Worm (Caenorhabditis elegans) whole organism, L4 larva: ENCODE data around the gene F19C7.8.
A peak's percentile ranks its signal among the peaks of the same experiment; 100 is the strongest.

Experiments
- D1046.2 ChIP-seq: fragments of 200-800 bp; sonication (Bioruptor generic); IDR thresholded peaks from 2 replicates; pipeline ENCODE4 v1.3.6; 2022; ENCODE audit warnings: missing genetic modification characterization, missing compliant biosample characterization
- F10B5.3 ChIP-seq: sonication (generic microtip); optimal IDR thresholded peaks from 2 replicates; lab custom pipeline; 2016; ENCODE audit warnings: mild to moderate bottlenecking, missing genetic modification characterization, missing compliant biosample characterization
- F37D6.2 ChIP-seq: sonication (generic microtip); optimal IDR thresholded peaks from 2 replicates; lab custom pipeline; 2016; ENCODE audit warnings: mild to moderate bottlenecking, missing genetic modification characterization, missing compliant biosample characterization
- F44E2.7 ChIP-seq: fragments of 200-800 bp; sonication (Bioruptor generic); IDR thresholded peaks from 2 replicates; pipeline ENCODE4 v2.1.2; 2022; ENCODE audit warnings: missing genetic modification characterization, missing compliant biosample characterization
- R02D3.7 ChIP-seq: fragments of 150-350 bp; sonication (generic microtip); optimal IDR thresholded peaks from 3 replicates; lab custom pipeline; 2014; ENCODE audit warnings: missing biosample characterization, missing genetic modification characterization
- T20F7.1 ChIP-seq: fragments of 200-800 bp; sonication (Bioruptor generic); optimal IDR thresholded peaks from 2 replicates; lab custom pipeline; 2018; ENCODE audit warnings: mild to moderate bottlenecking, missing genetic modification characterization, missing compliant biosample characterization
- Y5F2A.4 ChIP-seq: fragments of 200-800 bp; sonication (Bioruptor generic); optimal IDR thresholded peaks from 2 replicates; lab custom pipeline; 2018; ENCODE audit warnings: mild to moderate bottlenecking, missing genetic modification characterization, missing compliant biosample characterization
- Y75B8A.6 ChIP-seq: fragments of 200-800 bp; sonication (Bioruptor generic); IDR thresholded peaks from 2 replicates; pipeline ENCODE4 v1.3.6; 2022; ENCODE audit warnings: missing genetic modification reagents, missing genetic modification characterization, missing compliant biosample characterization
- arid-1 ChIP-seq: fragments of 200-800 bp; sonication (Bioruptor generic); conservative IDR thresholded peaks from 2 replicates; pipeline ENCODE4 v1.3.6; 2022; ENCODE audit warnings: missing genetic modification reagents, missing genetic modification characterization, missing compliant biosample characterization
- ceh-20 ChIP-seq: fragments of 200-800 bp; sonication (Bioruptor generic); IDR thresholded peaks from 2 replicates; pipeline ENCODE4 v1.3.6; 2022; ENCODE audit warnings: missing genetic modification reagents, missing genetic modification characterization, missing compliant biosample characterization
- ceh-82 ChIP-seq: sonication (generic microtip); optimal IDR thresholded peaks from 2 replicates; lab custom pipeline; 2017; ENCODE audit warnings: missing biosample characterization, missing genetic modification characterization
- ctbp-1 ChIP-seq: fragments of 200-800 bp; sonication (Bioruptor generic); IDR thresholded peaks from 2 replicates; pipeline ENCODE4 v1.3.6; 2022; ENCODE audit warnings: missing genetic modification reagents, missing genetic modification characterization, missing compliant biosample characterization
- daf-12 ChIP-seq: fragments of 150-350 bp; optimal IDR thresholded peaks from 2 replicates; lab custom pipeline; 2014; ENCODE audit warnings: missing biosample characterization, missing genetic modification reagents, missing genetic modification characterization
- daf-8 ChIP-seq: fragments of 200-800 bp; sonication (Bioruptor generic); IDR thresholded peaks from 2 replicates; pipeline ENCODE4 v1.3.6; 2022; ENCODE audit warnings: missing genetic modification characterization, missing compliant biosample characterization
- duxl-1 ChIP-seq: sonication (generic microtip); optimal IDR thresholded peaks from 2 replicates; lab custom pipeline; 2016; ENCODE audit warnings: mild to moderate bottlenecking, missing genetic modification characterization, moderate library complexity, missing compliant biosample characterization; ENCODE audit not compliant: poor library complexity
- egl-27 ChIP-seq: sonication (generic microtip); optimal IDR thresholded peaks from 3 replicates; lab custom pipeline; 2017; ENCODE audit warnings: missing biosample characterization, missing genetic modification reagents, missing genetic modification characterization
- egl-43 ChIP-seq: fragments of 200-800 bp; sonication (Bioruptor generic); IDR thresholded peaks from 2 replicates; pipeline ENCODE4 v1.3.6; 2022; ENCODE audit warnings: missing genetic modification reagents, missing genetic modification characterization, missing compliant biosample characterization
- fos-1 ChIP-seq: fragments of 150-350 bp; optimal IDR thresholded peaks from 2 replicates; lab custom pipeline; 2014; ENCODE audit warnings: missing biosample characterization, missing genetic modification characterization
- hlh-11 ChIP-seq: fragments of 200-800 bp; sonication (Bioruptor generic); optimal IDR thresholded peaks from 2 replicates; lab custom pipeline; 2018; ENCODE audit warnings: mild to moderate bottlenecking, missing genetic modification characterization, missing compliant biosample characterization
- jun-1 ChIP-seq: fragments of 150-350 bp; optimal IDR thresholded peaks from 2 replicates; lab custom pipeline; 2014; ENCODE audit warnings: missing biosample characterization, missing genetic modification reagents, missing genetic modification characterization
- lin-15B ChIP-seq: fragments of 150-350 bp; sonication (generic microtip); optimal IDR thresholded peaks from 3 replicates; lab custom pipeline; 2014; ENCODE audit warnings: missing biosample characterization, missing genetic modification characterization
- lin-29 ChIP-seq: fragments of 200-800 bp; sonication (Bioruptor generic); IDR thresholded peaks from 2 replicates; pipeline ENCODE4 v1.3.6; 2022; ENCODE audit warnings: missing genetic modification reagents, missing genetic modification characterization, missing compliant biosample characterization
- lin-38 ChIP-seq: fragments of 200-800 bp; sonication (Bioruptor generic); IDR thresholded peaks from 2 replicates; pipeline ENCODE4 v1.3.6; 2022; ENCODE audit warnings: missing genetic modification reagents, missing genetic modification characterization, missing compliant biosample characterization
- madf-5 ChIP-seq, 2 experiments: fragments of 200-800 bp; sonication (Bioruptor generic); IDR thresholded peaks; 2 replicates each; pipeline ENCODE4 v1.3.6; 2022; ENCODE audit warnings: missing compliant biosample characterization in 2 of 2, missing genetic modification characterization in 2 of 2
- mdl-1 ChIP-seq, 2 experiments: fragments of 150-350 bp in 1 of 2; sonication (generic microtip) in 1 of 2; optimal IDR thresholded peaks; 2 replicates each; lab custom pipeline; 2014 to 2017; ENCODE audit warnings: missing biosample characterization in 2 of 2, missing genetic modification characterization in 2 of 2
- mxl-2 ChIP-seq: fragments of 200-800 bp; sonication (Bioruptor generic); conservative IDR thresholded peaks from 2 replicates; pipeline ENCODE4 v1.3.6; 2022; ENCODE audit warnings: missing genetic modification reagents, missing genetic modification characterization, missing compliant biosample characterization
- mxl-3 ChIP-seq: fragments of 200-800 bp; sonication (Bioruptor generic); optimal IDR thresholded peaks from 2 replicates; lab custom pipeline; 2018; ENCODE audit warnings: mild to moderate bottlenecking, missing genetic modification characterization, missing compliant biosample characterization
- nhr-10 ChIP-seq: fragments of 150-350 bp; optimal IDR thresholded peaks from 2 replicates; lab custom pipeline; 2014; ENCODE audit warnings: missing biosample characterization, missing genetic modification characterization
- nhr-41 ChIP-seq: fragments of 200-800 bp; sonication (Bioruptor generic); IDR thresholded peaks from 2 replicates; pipeline ENCODE4 v1.3.6; 2022; ENCODE audit warnings: missing genetic modification reagents, missing genetic modification characterization, missing compliant biosample characterization
- nhr-6 ChIP-seq: fragments of 150-350 bp; optimal IDR thresholded peaks from 2 replicates; lab custom pipeline; 2014; ENCODE audit warnings: missing biosample characterization, missing genetic modification characterization
- php-3 ChIP-seq: fragments of 200-800 bp; sonication (Bioruptor generic); IDR thresholded peaks from 2 replicates; pipeline ENCODE4 v1.3.6; 2022; ENCODE audit warnings: missing genetic modification reagents, missing genetic modification characterization, missing compliant biosample characterization
- saeg-2 ChIP-seq: fragments of 200-800 bp; sonication (Bioruptor generic); IDR thresholded peaks from 2 replicates; pipeline ENCODE4 v1.3.6; 2022; ENCODE audit warnings: missing genetic modification reagents, missing genetic modification characterization, missing compliant biosample characterization
- set-16 ChIP-seq: fragments of 200-800 bp; sonication (Bioruptor generic); IDR thresholded peaks from 2 replicates; pipeline ENCODE4 v1.3.6; 2022; ENCODE audit warnings: missing genetic modification reagents, missing genetic modification characterization, missing compliant biosample characterization
- skn-1 ChIP-seq: fragments of 150-350 bp; optimal IDR thresholded peaks from 2 replicates; lab custom pipeline; 2014; ENCODE audit warnings: missing biosample characterization, missing genetic modification characterization
- snpc-1.2 ChIP-seq: fragments of 200-800 bp; sonication (Bioruptor generic); IDR thresholded peaks from 2 replicates; pipeline ENCODE4 v1.3.6; 2022; ENCODE audit warnings: missing genetic modification reagents, missing genetic modification characterization, missing compliant biosample characterization
- snpc-4 ChIP-seq: fragments of 150-350 bp; optimal IDR thresholded peaks from 2 replicates; lab custom pipeline; 2014; ENCODE audit warnings: missing biosample characterization, missing genetic modification characterization
- spr-3 ChIP-seq: fragments of 200-800 bp; sonication (Bioruptor generic); optimal IDR thresholded peaks from 2 replicates; lab custom pipeline; 2018; ENCODE audit warnings: mild to moderate bottlenecking, missing genetic modification characterization, missing compliant biosample characterization
- tag-97 ChIP-seq: fragments of 200-800 bp; sonication (Bioruptor generic); IDR thresholded peaks from 2 replicates; pipeline ENCODE4 v1.3.6; 2022; ENCODE audit warnings: missing genetic modification characterization, missing compliant biosample characterization
- unc-130 ChIP-seq: sonication (generic microtip); optimal IDR thresholded peaks from 2 replicates; lab custom pipeline; 2016; ENCODE audit warnings: missing genetic modification reagents, missing genetic modification characterization, missing compliant biosample characterization
- unc-62 ChIP-seq, 3 experiments: fragments of 150-350 bp in 1 of 3; sonication (generic microtip); optimal IDR thresholded peaks in 2 of 3; peaks in 1 of 3; 1 replicate in 1 of 3; 2 replicates in 2 of 3; lab custom pipeline; 2014 to 2017; ENCODE audit warnings: missing biosample characterization in 3 of 3, missing genetic modification characterization in 3 of 3, missing genetic modification reagents in 3 of 3, missing genotype in 1 of 3
- zip-2 ChIP-seq: fragments of 150-350 bp; optimal IDR thresholded peaks from 2 replicates; lab custom pipeline; 2014; ENCODE audit warnings: missing biosample characterization, missing genetic modification characterization
- ztf-11 ChIP-seq: fragments of 150-350 bp; optimal IDR thresholded peaks from 2 replicates; lab custom pipeline; 2014; ENCODE audit warnings: missing biosample characterization, missing genetic modification characterization

F19C7.8 gene

DNA sequence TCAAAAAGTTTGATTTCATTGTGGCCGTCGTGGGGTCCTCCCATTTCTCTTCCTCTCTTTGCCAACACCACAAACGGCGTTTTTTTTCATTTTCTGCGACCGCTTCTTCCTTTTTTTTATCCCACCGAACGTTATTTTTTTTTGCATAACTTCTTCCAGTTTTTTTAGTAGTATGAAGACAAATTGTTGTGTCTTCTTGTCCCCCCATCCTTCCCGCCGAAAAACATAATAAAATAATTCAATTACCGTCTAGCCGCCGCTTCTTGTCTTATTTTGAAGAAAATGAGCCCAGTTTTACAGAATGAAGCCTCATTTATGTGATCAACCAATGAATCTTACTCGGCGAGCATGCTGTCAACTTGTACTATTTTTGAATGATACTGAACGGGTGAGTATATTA, 31.3 kb upstream of the F19C7.8 start, which contains the start of gene F29B9.12:
Gene F29B9.12, plus strand, starts transcription at position 301 of the 400 bp plus-strand sequence.
- TF ChIP-seq R02D3.7 (tag; lab: Kevin White, UChicago) (no peak), ctbp-1 (no peak), hlh-11 (tag; lab: Kevin White, UChicago) (no peak), F44E2.7 (no peak), unc-130 (no peak), skn-1 (no peak), mdl-1 (tag; optimal IDR thresholded peaks at IDR 0.05; lab: Kevin White, UChicago) (no peak), egl-43 (GFP tag; lab: Robert Waterston, UW) (no peak), lin-38 (GFP tag; lab: Robert Waterston, UW) (no peak), lin-15B (no peak), jun-1 (no peak), mxl-2 (GFP tag; lab: Robert Waterston, UW) (no peak)

DNA sequence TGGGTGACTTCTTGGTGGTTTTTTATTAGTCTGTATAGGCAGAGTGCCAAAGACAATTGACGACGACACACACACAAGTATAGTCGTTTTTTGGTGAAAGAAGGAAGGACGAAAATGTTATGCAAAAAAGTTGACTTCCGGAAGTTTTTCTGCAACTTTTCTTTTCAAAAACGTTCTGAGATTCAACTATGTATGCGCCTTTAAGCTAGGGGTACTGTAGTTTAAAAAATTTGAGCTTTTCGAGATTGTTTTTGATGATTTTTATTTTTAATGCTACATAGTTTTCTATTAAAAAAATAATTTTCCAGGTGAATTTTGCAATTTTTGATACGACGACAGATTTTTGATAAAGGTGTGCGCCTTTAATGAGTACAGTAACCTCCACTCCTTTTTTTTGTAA, 29.9 kb upstream of the F19C7.8 start:
- TF ChIP-seq ctbp-1 (no peak), nhr-10 (tag; lab: Kevin White, UChicago) (no peak)
- TF ChIP-seq, all 104 proteins: peak for 0

DNA sequence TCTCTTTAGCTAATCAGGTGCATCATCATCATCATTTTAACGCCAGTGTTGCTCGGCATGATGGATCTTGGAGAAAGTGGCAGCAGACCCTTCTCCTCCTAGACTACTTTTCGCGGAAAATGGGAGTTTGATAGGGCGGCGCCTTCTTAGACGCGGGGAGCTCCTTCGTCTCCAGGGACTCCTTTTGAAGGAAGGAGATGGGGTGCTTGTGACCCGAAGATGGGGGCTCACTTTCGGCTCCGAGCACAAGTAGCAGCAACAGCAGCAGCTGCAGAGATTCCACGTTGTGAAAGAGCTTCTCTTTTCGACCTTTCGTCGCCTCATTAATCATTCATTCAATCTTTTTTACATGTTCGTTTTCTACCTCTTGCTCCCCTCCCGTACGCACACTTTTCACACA, 29.5 kb upstream of the F19C7.8 start:
- no peak for TF ChIP-seq nhr-6
- no peak for TF ChIP-seq daf-8 (GFP tag; lab: Robert Waterston, UW)
- no peak for TF ChIP-seq nhr-41
- TF ChIP-seq ceh-20 (GFP tag; lab: Robert Waterston, UW) = 0 out of 2 replicates have a peak, but pooled peaks have one; percentile 25
- TF ChIP-seq lin-38 (GFP tag; lab: Robert Waterston, UW) = no peak
- TF ChIP-seq unc-62 (GFP tag; optimal IDR thresholded peaks at IDR 0.05 in 1 of 2; lab: Kevin White, UChicago) = peak in 1 of 2 experiments; percentile 77
- no peak for TF ChIP-seq unc-62 (tag; optimal IDR thresholded peaks at IDR 0.05; lab: Kevin White, UChicago)
- TF ChIP-seq mxl-3 (GFP tag; lab: Kevin White, UChicago) = no peak
- no peak for TF ChIP-seq Y75B8A.6
- no peak for TF ChIP-seq duxl-1 (tag; lab: Kevin White, UChicago)
- TF ChIP-seq fos-1 (tag; lab: Kevin White, UChicago) = no peak
- no peak for TF ChIP-seq ceh-82
- TF ChIP-seq set-16 (GFP tag; lab: Robert Waterston, UW) = peak; percentile 79
- no peak for TF ChIP-seq madf-5 (GFP tag; IDR thresholded peaks at IDR 0.05; lab: Robert Waterston, UW)

DNA sequence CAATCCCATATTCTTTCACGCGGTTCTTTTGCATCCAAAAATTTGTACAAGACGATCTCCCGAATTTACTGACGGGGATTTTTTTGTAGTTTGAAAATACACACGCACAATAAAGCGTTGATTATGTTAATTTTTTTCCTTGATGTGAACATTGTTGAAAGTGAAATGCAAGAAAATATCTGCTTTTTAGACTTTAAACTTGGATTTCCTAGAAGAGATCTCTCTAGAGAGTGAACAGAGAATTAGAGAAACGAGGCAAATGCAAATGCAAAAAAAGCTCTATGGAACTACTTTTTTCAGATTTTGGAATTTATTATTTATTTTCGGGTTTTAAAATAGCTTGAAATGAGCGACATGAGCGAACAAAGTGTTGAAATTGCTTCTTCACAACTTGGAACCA, 27.2 kb upstream of the F19C7.8 start, which contains the start of gene F29B9.1:
Gene F29B9.1, plus strand, starts transcription at position 301 of the 400 bp plus-strand sequence.
- no peak for TF ChIP-seq php-3 (GFP tag; lab: Robert Waterston, UW)
- no peak for TF ChIP-seq R02D3.7 (tag; lab: Kevin White, UChicago)
- TF ChIP-seq D1046.2 (GFP tag; lab: Robert Waterston, UW) = no peak
- TF ChIP-seq snpc-4 (tag; lab: Kevin White, UChicago) = no peak
- TF ChIP-seq duxl-1 (tag; lab: Kevin White, UChicago) = peak; percentile 26

DNA sequence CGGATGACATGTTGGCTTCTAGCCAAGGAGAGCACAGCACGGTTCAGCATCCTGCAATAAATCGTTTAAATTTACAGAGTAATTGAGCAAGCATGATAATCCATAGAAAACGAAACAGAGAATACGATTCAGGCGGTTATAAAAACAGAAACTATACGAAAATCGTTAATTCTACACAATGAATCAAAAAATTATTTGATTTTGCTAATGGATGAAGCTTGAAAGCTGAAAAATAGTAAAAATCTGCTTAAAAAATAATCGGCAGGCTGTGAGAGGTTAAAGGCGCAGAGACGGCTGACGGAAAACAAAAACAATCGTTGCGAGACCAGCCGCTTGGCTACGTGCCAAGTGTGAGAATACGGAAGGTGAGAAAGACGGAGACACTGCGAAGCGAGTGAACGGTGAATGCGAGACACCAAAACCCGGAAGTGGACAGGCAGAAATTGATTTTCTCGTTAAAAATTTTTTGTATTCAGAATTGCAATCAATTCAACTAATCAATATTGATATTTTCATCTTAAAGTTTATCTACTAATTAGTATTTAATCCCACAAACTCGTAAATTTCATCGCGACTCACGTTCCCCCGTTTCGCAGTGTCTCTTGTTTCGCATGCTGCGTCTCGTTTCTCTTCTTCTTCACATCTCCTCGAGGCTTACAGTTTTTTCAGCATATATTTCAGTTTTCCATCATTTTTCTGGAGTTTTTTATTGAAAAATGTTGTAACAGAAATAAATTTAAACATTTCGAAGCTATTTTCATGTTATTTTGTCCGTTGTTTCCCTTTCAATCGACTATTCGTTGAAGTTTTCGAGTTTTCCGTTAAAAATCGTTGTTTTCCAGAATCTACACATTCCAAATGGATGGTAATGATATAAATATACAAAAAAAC, 22.5 kb upstream of the F19C7.8 start, which contains the start of the genes F29B9.11 and jmjd-1.2:
Gene F29B9.11, minus strand, starts transcription at position 51 of the 891 bp plus-strand sequence.
Gene jmjd-1.2, plus strand, starts transcription at position 841 of the 891 bp plus-strand sequence.
- peak; percentile 74 for TF ChIP-seq arid-1 (GFP tag; lab: Robert Waterston, UW)
- TF ChIP-seq Y5F2A.4 (GFP tag; lab: Kevin White, UChicago) = no peak
- no peak for TF ChIP-seq lin-29 (GFP tag; lab: Robert Waterston, UW)
- no peak for TF ChIP-seq daf-12 (tag; lab: Kevin White, UChicago)
- TF ChIP-seq php-3 (GFP tag; lab: Robert Waterston, UW) = 0 out of 2 replicates have a peak, but pooled peaks have one; percentile 25
- peak; percentile 48; the same call in 1 of the 2 replicates for TF ChIP-seq ctbp-1
- TF ChIP-seq F10B5.3 (tag; lab: Kevin White, UChicago) = peak; percentile 19
- TF ChIP-seq spr-3 (GFP tag; lab: Kevin White, UChicago) = peak; percentile 53
- TF ChIP-seq F37D6.2 = peak; percentile 82
- no peak for TF ChIP-seq tag-97 (GFP tag; lab: Robert Waterston, UW)
- TF ChIP-seq saeg-2 (GFP tag; lab: Robert Waterston, UW) = peak; percentile 43; the same call in 1 of the 2 replicates
- peak; percentile 74 for TF ChIP-seq snpc-1.2 (GFP tag; lab: Robert Waterston, UW)
- no peak for TF ChIP-seq zip-2 (tag; lab: Kevin White, UChicago)
- TF ChIP-seq ztf-11 (tag; lab: Kevin White, UChicago) = no peak
- TF ChIP-seq egl-27 (tag; lab: Kevin White, UChicago) = no peak
- peak; percentile 73 for TF ChIP-seq nhr-6
- no peak for TF ChIP-seq T20F7.1 (GFP tag; lab: Kevin White, UChicago)
